Worm (Caenorhabditis elegans) whole organism, late embryonic: Measurements from ENCODE around the gene clec-210.
"Not testable (repeated sequence)": the region's sequence is repeated elsewhere in the genome, so short reads cannot be mapped to it uniquely, and the experiment has no call there.

Source experiments
- F13H6.1 ChIP-seq: sonication (generic microtip); optimal IDR thresholded peaks from 2 replicates; lab custom pipeline; 2016; ENCODE audit warnings: missing genetic modification characterization, missing compliant biosample characterization
- ceh-2 ChIP-seq: sonication (generic microtip); optimal IDR thresholded peaks from 2 replicates; lab custom pipeline; 2016; ENCODE audit warnings: missing genotype, missing genetic modification characterization, missing compliant biosample characterization
- ceh-34 ChIP-seq: sonication (generic microtip); optimal IDR thresholded peaks from 2 replicates; lab custom pipeline; 2016; ENCODE audit warnings: mild to moderate bottlenecking, missing genetic modification characterization, missing compliant biosample characterization
- ets-4 ChIP-seq: sonication (generic microtip); optimal IDR thresholded peaks from 2 replicates; lab custom pipeline; 2016; ENCODE audit warnings: missing genetic modification characterization, missing compliant biosample characterization
- fax-1 ChIP-seq: sonication (generic microtip); optimal IDR thresholded peaks from 2 replicates; lab custom pipeline; 2016; ENCODE audit warnings: missing genotype, missing genetic modification characterization, missing compliant biosample characterization
- fkh-10 ChIP-seq: fragments of 150-350 bp; optimal IDR thresholded peaks from 2 replicates; lab custom pipeline; 2014; ENCODE audit warnings: missing biosample characterization, missing genetic modification reagents, missing genetic modification characterization
- hlh-13 ChIP-seq: fragments of 200-800 bp; sonication (Bioruptor generic); optimal IDR thresholded peaks from 2 replicates; lab custom pipeline; 2018; ENCODE audit warnings: mild to moderate bottlenecking, missing genetic modification characterization, missing compliant biosample characterization
- hlh-30 ChIP-seq: sonication (generic microtip); optimal IDR thresholded peaks from 2 replicates; lab custom pipeline; 2017; ENCODE audit warnings: antibody characterized with exemption, missing genetic modification characterization, missing compliant biosample characterization; ENCODE audit not compliant: insufficient read depth
- hlh-8 ChIP-seq: sonication (generic microtip); optimal IDR thresholded peaks from 2 replicates; lab custom pipeline; 2016; ENCODE audit warnings: missing genotype, missing genetic modification characterization, missing compliant biosample characterization
- lim-6 ChIP-seq: sonication (generic microtip); optimal IDR thresholded peaks from 2 replicates; lab custom pipeline; 2016; ENCODE audit warnings: missing genetic modification characterization, missing compliant biosample characterization
- tbx-7 ChIP-seq: sonication (generic microtip); optimal IDR thresholded peaks from 2 replicates; lab custom pipeline; 2016; ENCODE audit warnings: missing genotype, missing genetic modification characterization, missing compliant biosample characterization
- unc-42 ChIP-seq: sonication (generic microtip); optimal IDR thresholded peaks from 2 replicates; lab custom pipeline; 2016; ENCODE audit warnings: missing genotype, missing genetic modification characterization, missing compliant biosample characterization
- unc-86 ChIP-seq: sonication (generic microtip); optimal IDR thresholded peaks from 2 replicates; lab custom pipeline; 2016; ENCODE audit warnings: missing genetic modification characterization, missing compliant biosample characterization

ce11 chrV:3102049-3102448, 16.1 kb upstream of the clec-210 start, which contains the start of gene Y73C8C.4:
- TF ChIP-seq tbx-7 (tag; lab: Kevin White, UChicago); ceh-2 (tag; lab: Kevin White, UChicago); hlh-13; hlh-30 (tag; lab: Kevin White, UChicago); fkh-10 (GFP tag; lab: Kevin White, UChicago); fax-1; lim-6 (tag; lab: Kevin White, UChicago); F13H6.1; unc-42 (tag; lab: Kevin White, UChicago); unc-86 (tag; lab: Kevin White, UChicago); ets-4 (tag; lab: Kevin White, UChicago); hlh-8 (tag; lab: Kevin White, UChicago); ceh-34 (tag; lab: Kevin White, UChicago): not testable (repeated sequence)
